Fruit fly (Drosophila melanogaster) whole organism, pupa: ENCODE measurements around the gene ATPsynCF6.

ENCODE experiments used
- CG4496 ChIP-seq: fragments of 200-800 bp; sonication (Bioruptor generic); IDR thresholded peaks from 3 replicates; pipeline ENCODE4 v1.3.6; 2022; ENCODE audit warnings: missing biosample characterization, missing genetic modification characterization
- CG9948 ChIP-seq: fragments of 200-800 bp; sonication (Bioruptor generic); optimal IDR thresholded peaks from 2 replicates; lab custom pipeline; 2018; ENCODE audit warnings: missing biosample characterization, mild to moderate bottlenecking, missing genetic modification characterization, moderate library complexity
- gl ChIP-seq: fragments of 200-800 bp; sonication (Bioruptor generic); optimal IDR thresholded peaks from 2 replicates; lab custom pipeline; 2018; ENCODE audit warnings: missing biosample characterization, mild to moderate bottlenecking, missing genetic modification characterization
- rn ChIP-seq: fragments of 200-800 bp; sonication (Bioruptor generic); IDR thresholded peaks from 2 replicates; pipeline ENCODE4 v1.3.6; 2022; ENCODE audit warnings: missing biosample characterization, missing genetic modification characterization

DNA sequence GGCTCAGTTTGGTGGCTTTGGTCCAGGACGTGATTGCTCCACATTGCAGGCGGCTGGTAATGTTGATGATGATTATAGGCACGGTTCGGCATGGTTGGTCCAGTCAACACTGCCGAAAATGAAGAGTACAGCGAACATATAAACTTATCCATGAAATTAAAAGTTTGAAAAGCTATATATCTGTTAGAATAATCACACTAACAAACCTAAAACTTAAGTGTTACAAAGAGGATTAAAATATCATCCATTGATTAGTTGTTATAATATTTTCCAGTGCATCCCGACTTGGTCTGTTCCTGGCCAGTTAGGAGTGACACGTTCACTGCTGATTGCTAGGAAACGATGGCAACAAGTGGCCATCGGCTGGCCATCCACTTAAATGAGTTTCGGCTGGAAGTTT, 43.8 kb upstream of the ATPsynCF6 start:
- TF ChIP-seq gl (no peak), rn (GFP tag; lab: Robert Waterston, UW) (no peak), CG9948 (tag; lab: Kevin White, UChicago) (no peak), CG4496 (GFP tag; lab: Robert Waterston, UW) (0 out of 3 replicates have a peak, but pooled peaks have one; percentile 13)
